Worm (Caenorhabditis elegans) whole organism, young adult: ENCODE results near the gene sra-26.

Source experiments
- C06A6.2 ChIP-seq: fragments of 200-800 bp; sonication (Bioruptor generic); conservative IDR thresholded peaks from 2 replicates; pipeline ENCODE4 v1.3.6; 2022; ENCODE audit warnings: missing genetic modification characterization, missing compliant biosample characterization
- D2030.7 ChIP-seq: fragments of 200-800 bp; sonication (Bioruptor generic); IDR thresholded peaks from 2 replicates; pipeline ENCODE4 v1.3.6; 2022; ENCODE audit warnings: missing genetic modification reagents, missing genetic modification characterization, missing compliant biosample characterization
- F23B12.7 ChIP-seq: sonication (generic microtip); optimal IDR thresholded peaks from 2 replicates; lab custom pipeline; 2017; ENCODE audit warnings: missing genetic modification characterization, mild to moderate bottlenecking, missing compliant biosample characterization, antibody characterized with exemption, moderate library complexity; ENCODE audit not compliant: insufficient read depth
- F57A8.1 ChIP-seq: fragments of 200-800 bp; sonication (Bioruptor generic); optimal IDR thresholded peaks from 2 replicates; lab custom pipeline; 2018; ENCODE audit warnings: mild to moderate bottlenecking, missing genetic modification characterization, moderate library complexity, missing compliant biosample characterization
- T07F8.4 ChIP-seq: sonication (generic microtip); optimal IDR thresholded peaks from 2 replicates; lab custom pipeline; 2016; ENCODE audit warnings: mild to moderate bottlenecking, missing genetic modification characterization, moderate library complexity, missing compliant biosample characterization
- aptf-2 ChIP-seq: fragments of 200-800 bp; sonication (Bioruptor generic); conservative IDR thresholded peaks from 2 replicates; pipeline ENCODE4 v1.3.6; 2022; ENCODE audit warnings: missing genetic modification reagents, missing genetic modification characterization, missing compliant biosample characterization
- ceh-40 ChIP-seq: fragments of 200-800 bp; sonication (Bioruptor generic); IDR thresholded peaks from 2 replicates; pipeline ENCODE4 v1.3.6; 2022; ENCODE audit warnings: missing genetic modification characterization, missing compliant biosample characterization
- ceh-91 ChIP-seq: fragments of 200-800 bp; sonication (Bioruptor generic); IDR thresholded peaks from 2 replicates; pipeline ENCODE4 v1.3.6; 2022; ENCODE audit warnings: missing genetic modification reagents, missing genetic modification characterization, missing compliant biosample characterization
- die-1 ChIP-seq: sonication (generic microtip); optimal IDR thresholded peaks from 2 replicates; lab custom pipeline; 2016; ENCODE audit warnings: missing genotype, mild to moderate bottlenecking, missing genetic modification characterization, missing compliant biosample characterization
- dox-1 ChIP-seq: fragments of 200-800 bp; sonication (Bioruptor generic); IDR thresholded peaks from 2 replicates; pipeline ENCODE4 v1.3.6; 2022; ENCODE audit warnings: missing genetic modification reagents, missing genetic modification characterization, missing compliant biosample characterization
- dpff-1 ChIP-seq: sonication (generic microtip); optimal IDR thresholded peaks from 2 replicates; lab custom pipeline; 2017; ENCODE audit warnings: mild to moderate bottlenecking, missing genetic modification characterization, missing compliant biosample characterization
- dpl-1 ChIP-seq: fragments of 150-350 bp; optimal IDR thresholded peaks from 2 replicates; lab custom pipeline; 2014; ENCODE audit warnings: missing biosample characterization, missing genetic modification reagents, missing genetic modification characterization
- hsf-1 ChIP-seq: fragments of 200-800 bp; sonication (Bioruptor generic); IDR thresholded peaks from 2 replicates; pipeline ENCODE4 v1.3.6; 2022; ENCODE audit warnings: missing genetic modification reagents, missing genetic modification characterization, missing compliant biosample characterization
- lsl-1 ChIP-seq: fragments of 200-800 bp; sonication (Bioruptor generic); optimal IDR thresholded peaks from 2 replicates; lab custom pipeline; 2018; ENCODE audit warnings: mild to moderate bottlenecking, missing genetic modification characterization, moderate library complexity, missing compliant biosample characterization
- madf-3 ChIP-seq: fragments of 200-800 bp; sonication (Bioruptor generic); IDR thresholded peaks from 2 replicates; pipeline ENCODE4 v1.3.6; 2022; ENCODE audit warnings: missing genetic modification reagents, missing genetic modification characterization, missing compliant biosample characterization
- madf-6 ChIP-seq: fragments of 200-800 bp; sonication (Bioruptor generic); IDR thresholded peaks from 2 replicates; pipeline ENCODE4 v1.3.6; 2022; ENCODE audit warnings: missing genetic modification reagents, missing genetic modification characterization, missing compliant biosample characterization
- madf-8 ChIP-seq: fragments of 200-800 bp; sonication (Bioruptor generic); conservative IDR thresholded peaks from 2 replicates; pipeline ENCODE4 v1.3.6; 2022; ENCODE audit warnings: missing genetic modification reagents, missing genetic modification characterization, missing compliant biosample characterization
- mcd-1 ChIP-seq: fragments of 200-800 bp; sonication (Bioruptor generic); IDR thresholded peaks from 2 replicates; pipeline ENCODE4 v1.3.6; 2022; ENCODE audit warnings: missing genetic modification reagents, missing genetic modification characterization, missing compliant biosample characterization
- mes-4 ChIP-seq: sonication (generic microtip); optimal IDR thresholded peaks from 2 replicates; lab custom pipeline; 2016; ENCODE audit warnings: missing genotype, missing genetic modification characterization, missing compliant biosample characterization
- nfya-2 ChIP-seq: fragments of 200-800 bp; sonication (Bioruptor generic); IDR thresholded peaks from 2 replicates; pipeline ENCODE4 v1.3.6; 2022; ENCODE audit warnings: missing genetic modification reagents, missing genetic modification characterization, missing compliant biosample characterization
- nfyb-1 ChIP-seq: fragments of 200-800 bp; sonication (Bioruptor generic); IDR thresholded peaks from 2 replicates; pipeline ENCODE4 v1.3.6; 2022; ENCODE audit warnings: missing genetic modification reagents, missing genetic modification characterization, missing compliant biosample characterization
- nhr-179 ChIP-seq: sonication (generic microtip); optimal IDR thresholded peaks from 2 replicates; lab custom pipeline; 2016; ENCODE audit warnings: mild to moderate bottlenecking, missing genetic modification characterization, missing compliant biosample characterization
- nhr-80 ChIP-seq: sonication (generic microtip); optimal IDR thresholded peaks from 2 replicates; lab custom pipeline; 2016; ENCODE audit warnings: missing genetic modification characterization, missing compliant biosample characterization
- pha-4 ChIP-seq: fragments of 150-350 bp; sonication (generic microtip); optimal IDR thresholded peaks from 2 replicates; lab custom pipeline; 2014; ENCODE audit warnings: missing biosample characterization, missing genetic modification reagents, missing genetic modification characterization
- rcor-1 ChIP-seq: fragments of 200-800 bp; sonication (Bioruptor generic); IDR thresholded peaks from 2 replicates; pipeline ENCODE4 v1.3.6; 2022; ENCODE audit warnings: missing genetic modification reagents, missing genetic modification characterization, missing compliant biosample characterization
- rec-8 ChIP-seq, 2 experiments: sonication (generic microtip); optimal IDR thresholded peaks; 2 replicates each; lab custom pipeline; 2016; ENCODE audit warnings: mild to moderate bottlenecking in 2 of 2, missing genetic modification characterization in 2 of 2, missing genetic modification reagents in 2 of 2, missing genotype in 2 of 2, missing biosample characterization in 1 of 2, missing compliant biosample characterization in 1 of 2, moderate library complexity in 1 of 2
- rpc-1 ChIP-seq, 2 experiments: fragments of 150-350 bp in 1 of 2; sonication (generic microtip) in 1 of 2; optimal IDR thresholded peaks; 2 replicates each; lab custom pipeline; 2014 to 2018; ENCODE audit warnings: missing biosample characterization in 1 of 2, missing genetic modification characterization in 1 of 2, missing genetic modification reagents in 1 of 2, missing genotype in 1 of 2
- sea-2 ChIP-seq: fragments of 200-800 bp; sonication (Bioruptor generic); IDR thresholded peaks from 2 replicates; pipeline ENCODE4 v1.3.6; 2022; ENCODE audit warnings: missing genetic modification characterization, missing compliant biosample characterization
- snpc-3.4 ChIP-seq: sonication (generic microtip); optimal IDR thresholded peaks from 2 replicates; lab custom pipeline; 2017; ENCODE audit warnings: missing genetic modification characterization, mild to moderate bottlenecking, missing compliant biosample characterization, antibody characterized with exemption, moderate library complexity, missing genotype, missing genetic modification reagents
- sptf-2 ChIP-seq: fragments of 200-800 bp; sonication (Bioruptor generic); optimal IDR thresholded peaks from 2 replicates; lab custom pipeline; 2018; ENCODE audit warnings: mild to moderate bottlenecking, missing genetic modification characterization, missing compliant biosample characterization
- tlf-1 ChIP-seq: fragments of 200-800 bp; sonication (Bioruptor generic); optimal IDR thresholded peaks from 2 replicates; lab custom pipeline; 2018; ENCODE audit warnings: mild to moderate bottlenecking, missing genetic modification characterization, missing compliant biosample characterization
- unc-62 ChIP-seq: fragments of 150-350 bp; optimal IDR thresholded peaks from 2 replicates; lab custom pipeline; 2014; ENCODE audit warnings: missing biosample characterization, missing genetic modification reagents, missing genetic modification characterization
- ztf-28 ChIP-seq: fragments of 200-800 bp; sonication (Bioruptor generic); IDR thresholded peaks from 2 replicates; pipeline ENCODE4 v1.3.6; 2022; ENCODE audit warnings: missing genetic modification reagents, missing genetic modification characterization, missing compliant biosample characterization
- ztf-6 ChIP-seq: fragments of 200-800 bp; sonication (Bioruptor generic); IDR thresholded peaks from 2 replicates; pipeline ENCODE4 v1.3.6; 2022; ENCODE audit warnings: missing genetic modification reagents, missing genetic modification characterization, missing compliant biosample characterization

Gene sra-26

ce11 chrII:6651719-6652118 lies at the start of gene sra-26:
sra-26 (minus strand) TSS chrII:6651819.
- TF ChIP-seq die-1 (tag; lab: Kevin White, UChicago) = no peak
- TF ChIP-seq mcd-1 (GFP tag; lab: Robert Waterston, UW) = no peak
- no peak for TF ChIP-seq C06A6.2 (GFP tag; lab: Robert Waterston, UW)
- no peak for TF ChIP-seq hsf-1 (GFP tag; lab: Robert Waterston, UW)
- no peak for TF ChIP-seq F57A8.1 (GFP tag; lab: Kevin White, UChicago)
- no peak for TF ChIP-seq madf-3 (GFP tag; lab: Robert Waterston, UW)
- TF ChIP-seq sea-2 (GFP tag; lab: Robert Waterston, UW) = no peak
- no peak for TF ChIP-seq D2030.7 (GFP tag; lab: Robert Waterston, UW)
- no peak for TF ChIP-seq dpff-1
- TF ChIP-seq aptf-2 (GFP tag; lab: Robert Waterston, UW) = no peak
- no peak for TF ChIP-seq rcor-1
- no peak for TF ChIP-seq unc-62 (GFP tag; lab: Kevin White, UChicago)

DNA sequence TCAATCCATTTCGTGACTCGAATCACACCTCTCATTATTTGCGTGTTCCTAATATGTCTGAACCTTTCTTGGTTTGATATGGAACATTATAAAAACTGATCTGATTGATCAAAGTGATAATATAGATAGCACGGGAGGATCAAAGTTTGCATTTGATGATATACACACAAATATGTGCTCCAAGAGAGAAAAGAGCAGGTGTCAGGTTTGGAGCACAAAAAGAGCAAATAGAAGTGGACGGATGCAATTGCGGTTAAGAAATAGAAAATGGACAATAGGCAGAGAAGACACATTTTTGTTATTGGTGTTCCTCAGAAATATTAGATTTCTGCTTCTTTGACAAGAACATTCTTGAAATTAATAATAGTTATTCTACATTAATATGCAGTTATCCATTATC lies 47.2 kb upstream of the sra-26 start, which contains the start of gene C18H9.1:
C18H9.1 (plus strand) TSS at position 301 of the 400 bp plus-strand sequence.
- no peak for TF ChIP-seq sptf-2 (GFP tag; lab: Kevin White, UChicago)
- no peak for TF ChIP-seq madf-6
- TF ChIP-seq dox-1 (GFP tag; lab: Robert Waterston, UW) = no peak
- no peak for TF ChIP-seq ceh-91 (GFP tag; lab: Robert Waterston, UW)
- no peak for TF ChIP-seq rec-8 (tag; optimal IDR thresholded peaks at IDR 0.05; lab: Kevin White, UChicago)
- no peak for TF ChIP-seq nhr-80 (tag; lab: Kevin White, UChicago)
- TF ChIP-seq ztf-6 (GFP tag; lab: Robert Waterston, UW) = no peak
- TF ChIP-seq nfya-2 = no peak
- TF ChIP-seq ceh-40 (GFP tag; lab: Robert Waterston, UW) = no peak
- TF ChIP-seq rpc-1 (optimal IDR thresholded peaks at IDR 0.05; lab: Kevin White, UChicago) = no peak
- TF ChIP-seq rpc-1 (tag; optimal IDR thresholded peaks at IDR 0.05; lab: Kevin White, UChicago) = no peak
- no peak for TF ChIP-seq lsl-1 (GFP tag; lab: Kevin White, UChicago)
- no peak for TF ChIP-seq nhr-179 (tag; lab: Kevin White, UChicago)
- TF ChIP-seq mes-4 (tag; lab: Kevin White, UChicago) = no peak
- TF ChIP-seq ztf-28 (GFP tag; lab: Robert Waterston, UW) = no peak
- TF ChIP-seq dpl-1 (GFP tag; lab: Kevin White, UChicago) = no peak
- TF ChIP-seq pha-4 (tag; lab: Kevin White, UChicago) = no peak

ce11 chrII:6695388-6695787 lies 43.8 kb upstream of the sra-26 start, which contains the start of gene C18H9.5:
C18H9.5 (minus strand) TSS chrII:6695566.
- TF ChIP-seq unc-62 (GFP tag; lab: Kevin White, UChicago) (no peak), snpc-3.4 (tag; lab: Kevin White, UChicago) (no peak), nfyb-1 (GFP tag; lab: Robert Waterston, UW) (no peak), nhr-179 (tag; lab: Kevin White, UChicago) (no peak), T07F8.4 (no peak)

- no peak for TF ChIP-seq madf-8 (GFP tag; lab: Robert Waterston, UW)
- no peak for TF ChIP-seq tlf-1 (GFP tag; lab: Kevin White, UChicago)
- TF ChIP-seq F23B12.7 (tag; lab: Kevin White, UChicago) = no peak
These were observed 37.5 kb upstream of the sra-26 start for ce11 chrII:6689088-6689487.
